Worm (Caenorhabditis elegans): ENCODE data around the gene srxa-2.
A peak's percentile ranks its signal among the peaks of the same experiment; 100 is the strongest.

The srxa-2 gene

DNA sequence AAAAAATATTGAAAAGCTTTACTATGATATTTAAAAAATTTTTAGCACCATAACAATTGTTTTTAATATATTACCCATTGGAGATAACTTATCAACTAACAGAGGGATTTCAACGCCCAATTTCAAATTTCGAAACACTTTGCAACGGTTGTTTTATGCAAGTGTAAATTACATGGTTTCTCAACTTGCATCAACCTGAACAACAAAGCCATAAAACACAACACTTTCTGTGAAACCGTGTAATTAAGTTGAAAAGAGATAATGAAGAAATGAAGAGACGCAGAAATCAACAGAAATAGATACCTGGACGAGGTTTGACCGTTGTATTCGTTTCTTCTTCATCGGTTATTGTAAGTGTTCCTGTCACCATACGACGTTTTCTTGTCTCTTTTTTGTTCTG, 27.2 kb downstream of the srxa-2 start, which contains the start of gene cpin-1:
Gene cpin-1, plus strand, starts transcription at position 301 of the 400 bp plus-strand sequence.
- no peak for TF ChIP-seq ama-1 (optimal IDR thresholded peaks at IDR 0.05)
- TF ChIP-seq mdl-1 (tag; optimal IDR thresholded peaks at IDR 0.05): no peak

DNA sequence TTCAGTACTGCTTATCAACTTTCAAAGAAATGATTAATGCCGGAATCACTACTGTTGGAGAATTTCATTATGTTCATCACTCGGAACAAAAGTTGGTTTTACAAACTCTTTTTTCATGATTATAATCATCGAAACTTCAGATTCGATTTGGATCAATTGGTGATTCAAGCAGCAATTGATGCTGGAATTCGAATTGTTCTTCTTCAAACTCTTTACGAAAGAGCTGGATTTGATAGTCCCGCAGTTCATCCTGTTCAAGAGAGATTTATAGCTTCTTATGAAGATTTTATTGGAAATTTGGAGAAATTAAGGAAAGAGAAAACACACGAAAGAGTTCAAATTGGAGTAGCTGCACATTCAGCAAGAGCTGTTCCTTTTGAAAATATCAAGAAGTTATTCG, 28.6 kb downstream of the srxa-2 start:
- TF ChIP-seq mdl-1 (tag; optimal IDR thresholded peaks at IDR 0.05) (no peak), nhr-21 (tag; optimal IDR thresholded peaks at IDR 0.05) (no peak), egl-27 (tag; optimal IDR thresholded peaks at IDR 0.05) (no peak), aly-2 (tag; optimal IDR thresholded peaks at IDR 0.05) (no peak)

ce11 chrIV:9457400-9457799, 34.2 kb downstream of the srxa-2 start, which contains the start of gene cutl-17:
TSS of gene cutl-17 (minus strand) at chrIV:9457500.
- TF ChIP-seq ztf-4 (tag; optimal IDR thresholded peaks at IDR 0.05) (no peak), elt-1 (tag; optimal IDR thresholded peaks at IDR 0.05) (no peak), ztf-11 (tag; optimal IDR thresholded peaks at IDR 0.05) (no peak), nhr-129 (tag; optimal IDR thresholded peaks at IDR 0.05) (no peak)

- TF ChIP-seq R02D3.7 (tag; optimal IDR thresholded peaks at IDR 0.05) (no peak), nhr-11 (tag; optimal IDR thresholded peaks at IDR 0.05) (no peak), ztf-1 (GFP tag; conservative IDR thresholded peaks at IDR 0.05) (no peak), skn-1 (tag; optimal IDR thresholded peaks at IDR 0.05) (no peak), lin-13 (GFP tag; optimal IDR thresholded peaks at IDR 0.05) (peak; percentile 68), peb-1 (tag; optimal IDR thresholded peaks at IDR 0.05) (no peak), ZK546.5 (tag; optimal IDR thresholded peaks at IDR 0.05) (no peak), ama-1 (optimal IDR thresholded peaks at IDR 0.05) (peak; percentile 12), unc-62 (GFP tag; optimal IDR thresholded peaks at IDR 0.05) (no peak), nhr-21 (tag; optimal IDR thresholded peaks at IDR 0.05) (no peak), ceh-16 (tag; optimal IDR thresholded peaks at IDR 0.05) (no peak), unc-39 (tag; optimal IDR thresholded peaks at IDR 0.05) (no peak), nhr-77 (tag; optimal IDR thresholded peaks at IDR 0.05) (no peak), nhr-12 (tag; optimal IDR thresholded peaks at IDR 0.05) (no peak), mbf-1 (tag; optimal IDR thresholded peaks at IDR 0.05) (no peak), nhr-129 (tag; optimal IDR thresholded peaks at IDR 0.05) (peak; percentile 28), sma-9 (GFP tag; optimal IDR thresholded peaks at IDR 0.05) (peak; percentile 36), sma-9 (tag; optimal IDR thresholded peaks at IDR 0.05) (no peak), lin-11 (tag; optimal IDR thresholded peaks at IDR 0.05) (peak; percentile 55), F13H6.1 (tag; optimal IDR thresholded peaks at IDR 0.05) (no peak), C34F6.9 (tag; optimal IDR thresholded peaks at IDR 0.05) (peak; percentile 79), unc-55 (GFP tag; optimal IDR thresholded peaks at IDR 0.05) (peak; percentile 85), egl-27 (tag; optimal IDR thresholded peaks at IDR 0.05) (no peak), Y55F3AM.14 (GFP tag; optimal IDR thresholded peaks at IDR 0.05) (no peak), ceh-82 (tag; optimal IDR thresholded peaks at IDR 0.05) (no peak), sma-3 (GFP tag; optimal IDR thresholded peaks at IDR 0.05) (peak; percentile 20), blmp-1 (tag; optimal IDR thresholded peaks at IDR 0.05; ENCODE audit: insufficient read depth) (no peak), nhr-237 (tag; optimal IDR thresholded peaks at IDR 0.05) (no peak), aly-2 (tag; optimal IDR thresholded peaks at IDR 0.05) (no peak), nhr-10 (tag; optimal IDR thresholded peaks at IDR 0.05) (no peak), nhr-6 (tag; optimal IDR thresholded peaks at IDR 0.05) (no peak), sem-4 (tag; optimal IDR thresholded peaks at IDR 0.05) (peak; percentile 4), ztf-11 (tag; optimal IDR thresholded peaks at IDR 0.05) (no peak), lin-39 (tag; optimal IDR thresholded peaks at IDR 0.05) (no peak), ztf-4 (tag; optimal IDR thresholded peaks at IDR 0.05) (no peak), mdl-1 (tag; optimal IDR thresholded peaks at IDR 0.05) (no peak), fos-1 (tag; optimal IDR thresholded peaks at IDR 0.05) (peak; percentile 20), dmd-4 (tag; optimal IDR thresholded peaks at IDR 0.05) (no peak), crh-2 (tag; optimal IDR thresholded peaks at IDR 0.05) (peak; percentile 93), alr-1 (tag; optimal IDR thresholded peaks at IDR 0.05) (no peak), lsy-2 (tag; optimal IDR thresholded peaks at IDR 0.05) (peak; percentile 17 to 84), nhr-25 (tag; optimal IDR thresholded peaks at IDR 0.05) (peak; percentile 36), nhr-23 (tag; optimal IDR thresholded peaks at IDR 0.05) (no peak), snpc-4 (tag; optimal IDR thresholded peaks at IDR 0.05) (peak; percentile 67), zag-1 (tag; optimal IDR thresholded peaks at IDR 0.05) (no peak), elt-3 (tag; optimal IDR thresholded peaks at IDR 0.05) (no peak), gmeb-1 (tag; optimal IDR thresholded peaks at IDR 0.05) (peak; percentile 71)
These were observed 36.1 kb downstream of the srxa-2 start, which contains the start of gene copb-2 for ce11 chrIV:9459224-9459781. TSS of gene copb-2 (plus strand) at chrIV:9459731.
